Fruit fly (Drosophila melanogaster): ENCODE results near the gene CG3457.

- TF ChIP-seq CG5204 (GFP tag; optimal IDR thresholded peaks at IDR 0.05) (no peak), kay (GFP tag; ENCODE audit: borderline replicate concordance) (no peak), CG1620 (GFP tag; optimal IDR thresholded peaks at IDR 0.05) (peak; percentile 13), toe (GFP tag; optimal IDR thresholded peaks at IDR 0.05) (no peak), Crg-1 (GFP tag; optimal IDR thresholded peaks at IDR 0.05) (no peak), CG7045 (GFP tag; optimal IDR thresholded peaks at IDR 0.05) (no peak), cnc (optimal IDR thresholded peaks at IDR 0.05) (no peak), CG7101 (tag; optimal IDR thresholded peaks at IDR 0.05) (no peak), CG11617 (GFP tag; optimal IDR thresholded peaks at IDR 0.05) (no peak), pad (GFP tag; optimal IDR thresholded peaks at IDR 0.05) (peak; percentile 92)
These were observed 6.8 kb downstream of the CG3457 start for dm6 chrX:2194208-2195094.

Measured in whole organism, adult.